Worm (Caenorhabditis elegans) whole organism, midembryonic: ENCODE measurements around the gene H38K22.9.

ENCODE experiments used
- T22C8.4 ChIP-seq: fragments of 200-800 bp; sonication (Bioruptor generic); IDR thresholded peaks from 2 replicates; pipeline ENCODE4 v1.3.6; 2022; ENCODE audit warnings: missing genetic modification characterization, missing compliant biosample characterization
- flt-1 ChIP-seq: fragments of 200-800 bp; sonication (Bioruptor generic); IDR thresholded peaks from 2 replicates; pipeline ENCODE4 v1.3.6; 2022; ENCODE audit warnings: missing genetic modification characterization, missing compliant biosample characterization
- klf-2 ChIP-seq: fragments of 200-800 bp; sonication (Bioruptor generic); conservative IDR thresholded peaks from 2 replicates; pipeline ENCODE4 v1.3.6; 2022; ENCODE audit warnings: missing genetic modification reagents, missing genetic modification characterization, missing compliant biosample characterization
- med-1 ChIP-seq: sonication (generic microtip); optimal IDR thresholded peaks from 2 replicates; lab custom pipeline; 2017; ENCODE audit warnings: missing genetic modification characterization, mild to moderate bottlenecking, missing compliant biosample characterization, antibody characterized with exemption, missing genetic modification reagents; ENCODE audit not compliant: insufficient read depth
- ref-1 ChIP-seq: fragments of 200-800 bp; sonication (Bioruptor generic); conservative IDR thresholded peaks from 2 replicates; pipeline ENCODE4 v1.3.6; 2022; ENCODE audit warnings: missing genetic modification reagents, missing genetic modification characterization, missing compliant biosample characterization
- tab-1 ChIP-seq: fragments of 200-800 bp; sonication (Bioruptor generic); IDR thresholded peaks from 2 replicates; pipeline ENCODE4 v1.3.6; 2022; ENCODE audit warnings: missing genetic modification characterization, missing compliant biosample characterization
- ztf-23 ChIP-seq: fragments of 200-800 bp; sonication (Bioruptor generic); IDR thresholded peaks from 2 replicates; pipeline ENCODE4 v1.3.6; 2022; ENCODE audit warnings: missing genetic modification reagents, missing genetic modification characterization, missing compliant biosample characterization
- ztf-29 ChIP-seq: fragments of 200-800 bp; sonication (Bioruptor generic); IDR thresholded peaks from 2 replicates; pipeline ENCODE4 v1.3.6; 2022; ENCODE audit warnings: missing genetic modification reagents, missing genetic modification characterization, missing compliant biosample characterization

DNA sequence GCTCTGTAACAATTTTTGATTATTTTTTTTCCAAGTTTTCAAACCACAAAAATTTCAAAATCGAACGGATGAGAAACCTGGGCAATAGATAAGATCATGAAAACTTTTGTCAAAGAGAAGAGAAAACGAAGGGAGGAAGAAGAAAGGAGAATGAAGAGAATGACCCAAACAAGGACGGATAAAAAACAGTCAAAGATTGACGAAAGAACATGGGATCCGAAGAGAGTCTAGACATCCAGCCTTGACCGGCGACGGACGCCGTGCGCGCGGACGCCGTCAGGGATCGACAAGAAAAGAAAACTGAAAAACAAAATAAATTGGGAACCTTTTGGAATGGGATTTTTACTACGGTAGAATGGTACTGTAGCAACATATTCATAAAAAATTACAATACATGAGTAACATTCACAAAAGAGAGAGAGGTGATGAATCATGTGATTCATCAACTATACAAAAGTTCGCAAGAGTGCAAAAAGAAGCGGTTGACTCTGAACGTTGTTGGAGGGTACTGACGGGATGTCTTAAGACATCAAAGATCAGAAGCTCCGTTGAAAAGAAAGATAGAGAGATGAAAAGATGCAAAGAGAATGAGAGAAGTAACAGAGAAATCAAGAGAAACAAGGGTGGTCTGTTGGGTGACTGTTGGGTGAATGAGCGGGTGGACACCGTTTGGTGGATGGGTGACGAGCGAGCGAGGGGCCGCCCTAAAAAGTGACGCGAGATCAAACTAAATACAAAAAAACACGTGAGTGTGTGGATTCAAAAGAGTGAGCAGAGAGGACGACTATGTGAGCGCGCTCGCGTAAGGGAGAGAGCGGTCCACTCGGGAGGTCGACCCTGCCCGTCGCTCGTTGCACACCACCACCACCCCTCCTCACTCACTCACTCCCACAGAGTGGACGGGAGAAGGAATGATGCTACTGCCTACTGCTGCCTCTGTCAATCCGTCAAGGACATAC lies 43.5 kb upstream of the H38K22.9 start, which contains the start of gene sup-26:
- TF ChIP-seq flt-1 (GFP tag; lab: Robert Waterston, UW), result peak; percentile 47; the same call in 1 of the 2 replicates
- no peak for TF ChIP-seq ztf-29
- TF ChIP-seq tab-1 (GFP tag; lab: Robert Waterston, UW), result peak; percentile 15; the same call in 1 of the 2 replicates
- TF ChIP-seq ztf-23, result peak; percentile 26; the same call in 1 of the 2 replicates
- TF ChIP-seq ref-1 (GFP tag; lab: Robert Waterston, UW), result no peak
- TF ChIP-seq klf-2, result 0 out of 2 replicates have a peak, but pooled peaks have one; percentile 38
- no peak for TF ChIP-seq T22C8.4 (GFP tag; lab: Robert Waterston, UW)
- no peak for TF ChIP-seq med-1 (GFP tag; lab: Kevin White, UChicago)
